Worm (Caenorhabditis elegans): ENCODE data around the gene ZK1127.4.

ce11 chrII:7053649-7054048 is at the start of gene ZK1127.4:
- TF ChIP-seq elt-1 (tag; optimal IDR thresholded peaks at IDR 0.05) (no peak), unc-39 (tag; optimal IDR thresholded peaks at IDR 0.05) (no peak), nhr-237 (tag; optimal IDR thresholded peaks at IDR 0.05) (no peak)

Measured in whole organism, L3 larva.